Worm (Caenorhabditis elegans) whole organism, L2 larva: Measurements from ENCODE around the gene grl-28.

Experiments
- R02D3.7 ChIP-seq: fragments of 150-350 bp; optimal IDR thresholded peaks from 2 replicates; lab custom pipeline; 2014; ENCODE audit warnings: missing biosample characterization, missing genetic modification characterization
- Y55F3AM.14 ChIP-seq: fragments of 200-800 bp; sonication (Bioruptor generic); optimal IDR thresholded peaks from 2 replicates; lab custom pipeline; 2018; ENCODE audit warnings: mild to moderate bottlenecking, missing genetic modification characterization, missing compliant biosample characterization
- ZK546.5 ChIP-seq: sonication (generic microtip); optimal IDR thresholded peaks from 2 replicates; lab custom pipeline; 2017; ENCODE audit warnings: missing biosample characterization, missing genetic modification characterization
- alr-1 ChIP-seq: fragments of 150-350 bp; optimal IDR thresholded peaks from 2 replicates; lab custom pipeline; 2014; ENCODE audit warnings: missing biosample characterization, missing genetic modification characterization
- aly-2 ChIP-seq: fragments of 150-350 bp; optimal IDR thresholded peaks from 2 replicates; lab custom pipeline; 2014; ENCODE audit warnings: missing biosample characterization, missing genetic modification characterization
- ama-1 ChIP-seq: fragments of 150-350 bp; optimal IDR thresholded peaks from 2 replicates; lab custom pipeline; 2018; ENCODE audit warnings: inconsistent platforms
- ceh-16 ChIP-seq: fragments of 150-350 bp; optimal IDR thresholded peaks from 2 replicates; lab custom pipeline; 2014; ENCODE audit warnings: missing biosample characterization, missing genetic modification characterization
- ceh-82 ChIP-seq: fragments of 150-350 bp; optimal IDR thresholded peaks from 2 replicates; lab custom pipeline; 2014; ENCODE audit warnings: missing biosample characterization, missing genetic modification characterization
- crh-2 ChIP-seq: sonication (generic microtip); optimal IDR thresholded peaks from 2 replicates; lab custom pipeline; 2017; ENCODE audit warnings: missing biosample characterization, missing genetic modification characterization
- dmd-4 ChIP-seq: sonication (generic microtip); optimal IDR thresholded peaks from 2 replicates; lab custom pipeline; 2017; ENCODE audit warnings: missing biosample characterization, missing genetic modification characterization
- elt-1 ChIP-seq: fragments of 150-350 bp; optimal IDR thresholded peaks from 2 replicates; lab custom pipeline; 2014; ENCODE audit warnings: missing biosample characterization, missing genetic modification characterization
- elt-3 ChIP-seq: sonication (generic microtip); optimal IDR thresholded peaks from 2 replicates; lab custom pipeline; 2017; ENCODE audit warnings: missing biosample characterization, missing genetic modification characterization
- fos-1 ChIP-seq: fragments of 150-350 bp; optimal IDR thresholded peaks from 2 replicates; lab custom pipeline; 2014; ENCODE audit warnings: missing biosample characterization, missing genetic modification characterization
- gmeb-1 ChIP-seq: fragments of 150-350 bp; optimal IDR thresholded peaks from 2 replicates; lab custom pipeline; 2014; ENCODE audit warnings: missing biosample characterization, missing genetic modification characterization
- lin-11 ChIP-seq: fragments of 150-350 bp; sonication (generic microtip); optimal IDR thresholded peaks from 2 replicates; lab custom pipeline; 2014; ENCODE audit warnings: missing biosample characterization, missing genetic modification characterization, inconsistent platforms, mixed read lengths
- lin-39 ChIP-seq: fragments of 150-350 bp; optimal IDR thresholded peaks from 2 replicates; lab custom pipeline; 2014; ENCODE audit warnings: missing biosample characterization, missing genetic modification reagents, missing genetic modification characterization
- lsy-2 ChIP-seq, 2 experiments: fragments of 150-350 bp in 1 of 2; sonication (generic microtip) in 1 of 2; optimal IDR thresholded peaks; 2 replicates each; lab custom pipeline; 2014 to 2017; ENCODE audit warnings: missing biosample characterization in 2 of 2, missing genetic modification characterization in 2 of 2
- mab-5 ChIP-seq: fragments of 150-350 bp; optimal IDR thresholded peaks from 2 replicates; lab custom pipeline; 2014; ENCODE audit warnings: missing biosample characterization, missing genetic modification characterization
- mbf-1 ChIP-seq: sonication (generic microtip); optimal IDR thresholded peaks from 2 replicates; lab custom pipeline; 2017; ENCODE audit warnings: missing biosample characterization, missing genetic modification characterization
- nhr-10 ChIP-seq: sonication (generic microtip); optimal IDR thresholded peaks from 2 replicates; lab custom pipeline; 2017; ENCODE audit warnings: missing biosample characterization, missing genetic modification characterization
- nhr-11 ChIP-seq: fragments of 150-350 bp; optimal IDR thresholded peaks from 2 replicates; lab custom pipeline; 2014; ENCODE audit warnings: missing biosample characterization, missing genetic modification characterization
- nhr-12 ChIP-seq: fragments of 150-350 bp; optimal IDR thresholded peaks from 2 replicates; lab custom pipeline; 2014; ENCODE audit warnings: missing biosample characterization, missing genetic modification characterization
- nhr-129 ChIP-seq: fragments of 150-350 bp; optimal IDR thresholded peaks from 2 replicates; lab custom pipeline; 2014; ENCODE audit warnings: missing biosample characterization, missing genetic modification characterization
- nhr-21 ChIP-seq: fragments of 150-350 bp; optimal IDR thresholded peaks from 2 replicates; lab custom pipeline; 2014; ENCODE audit warnings: missing biosample characterization, missing genetic modification characterization
- nhr-23 ChIP-seq: fragments of 150-350 bp; optimal IDR thresholded peaks from 2 replicates; lab custom pipeline; 2014; ENCODE audit warnings: missing biosample characterization, missing genetic modification reagents, missing genetic modification characterization
- nhr-237 ChIP-seq: fragments of 150-350 bp; optimal IDR thresholded peaks from 2 replicates; lab custom pipeline; 2014; ENCODE audit warnings: missing biosample characterization, missing genetic modification characterization
- nhr-25 ChIP-seq: fragments of 150-350 bp; sonication (generic microtip); optimal IDR thresholded peaks from 3 replicates; lab custom pipeline; 2014; ENCODE audit warnings: missing biosample characterization, missing genetic modification characterization
- nhr-6 ChIP-seq: fragments of 150-350 bp; optimal IDR thresholded peaks from 2 replicates; lab custom pipeline; 2014; ENCODE audit warnings: missing biosample characterization, missing genetic modification characterization
- nhr-77 ChIP-seq: fragments of 150-350 bp; optimal IDR thresholded peaks from 2 replicates; lab custom pipeline; 2014; ENCODE audit warnings: missing biosample characterization, missing genetic modification characterization
- peb-1 ChIP-seq: fragments of 150-350 bp; optimal IDR thresholded peaks from 2 replicates; lab custom pipeline; 2014; ENCODE audit warnings: missing biosample characterization, missing genetic modification characterization
- sem-4 ChIP-seq: fragments of 150-350 bp; optimal IDR thresholded peaks from 2 replicates; lab custom pipeline; 2014; ENCODE audit warnings: missing biosample characterization, missing genetic modification reagents, missing genetic modification characterization
- skn-1 ChIP-seq: sonication (generic microtip); optimal IDR thresholded peaks from 2 replicates; lab custom pipeline; 2017; ENCODE audit warnings: missing biosample characterization, missing genetic modification characterization
- sma-3 ChIP-seq: sonication (generic microtip); optimal IDR thresholded peaks from 2 replicates; lab custom pipeline; 2016; ENCODE audit warnings: missing genetic modification reagents, missing genetic modification characterization, missing compliant biosample characterization
- sma-9 ChIP-seq, 2 experiments: fragments of 150-350 bp in 1 of 2; sonication (generic microtip) in 1 of 2; optimal IDR thresholded peaks; 2 replicates each; lab custom pipeline; 2014 to 2016; ENCODE audit warnings: missing genetic modification characterization in 2 of 2, mild to moderate bottlenecking in 1 of 2, missing biosample characterization in 1 of 2, missing compliant biosample characterization in 1 of 2, missing genetic modification reagents in 1 of 2, moderate library complexity in 1 of 2
- unc-62 ChIP-seq: fragments of 150-350 bp; optimal IDR thresholded peaks from 2 replicates; lab custom pipeline; 2014; ENCODE audit warnings: missing biosample characterization, missing genetic modification reagents, missing genetic modification characterization
- zag-1 ChIP-seq: fragments of 150-350 bp; optimal IDR thresholded peaks from 2 replicates; lab custom pipeline; 2014; ENCODE audit warnings: missing biosample characterization, missing genetic modification characterization
- ztf-1 ChIP-seq: fragments of 200-800 bp; sonication (Bioruptor generic); conservative IDR thresholded peaks from 2 replicates; pipeline ENCODE4 v1.3.6; 2022; ENCODE audit warnings: missing genetic modification characterization, missing compliant biosample characterization
- ztf-11 ChIP-seq: sonication (generic microtip); optimal IDR thresholded peaks from 2 replicates; lab custom pipeline; 2017; ENCODE audit warnings: missing biosample characterization, missing genetic modification characterization
- ztf-4 ChIP-seq: fragments of 150-350 bp; optimal IDR thresholded peaks from 2 replicates; lab custom pipeline; 2014; ENCODE audit warnings: missing biosample characterization, missing genetic modification characterization

Gene grl-28

ce11 chrV:3583622-3584021 lies 32.0 kb upstream of the grl-28 start:
- TF ChIP-seq zag-1 = no peak
- TF ChIP-seq mab-5 (tag; lab: Kevin White, UChicago) = no peak
- no peak for TF ChIP-seq Y55F3AM.14 (GFP tag; lab: Kevin White, UChicago)
- TF ChIP-seq gmeb-1 (tag; lab: Kevin White, UChicago) = no peak
- no peak for TF ChIP-seq sem-4 (tag; lab: Kevin White, UChicago)
- no peak for TF ChIP-seq ztf-11 (tag; lab: Kevin White, UChicago)
- no peak for TF ChIP-seq nhr-10 (tag; lab: Kevin White, UChicago)
- TF ChIP-seq R02D3.7 (tag; lab: Kevin White, UChicago) = no peak

- TF ChIP-seq Y55F3AM.14 (GFP tag; lab: Kevin White, UChicago) (no peak), nhr-23 (tag; lab: Kevin White, UChicago) (no peak)
These were observed 31.0 kb upstream of the grl-28 start for ce11 chrV:3582671-3583070.

- no peak for TF ChIP-seq nhr-12 (tag; lab: Kevin White, UChicago)
- TF ChIP-seq sma-9 (GFP tag; optimal IDR thresholded peaks at IDR 0.05; lab: Kevin White, UChicago) = peak; percentile 21
- TF ChIP-seq sma-9 (tag; optimal IDR thresholded peaks at IDR 0.05; lab: Kevin White, UChicago) = no peak
These were observed 30.4 kb upstream of the grl-28 start for ce11 chrV:3582086-3582485.

- TF ChIP-seq lin-11 = no peak
- TF ChIP-seq ceh-16 (tag; lab: Kevin White, UChicago) = no peak
- TF ChIP-seq nhr-77 (tag; lab: Kevin White, UChicago) = no peak
- TF ChIP-seq zag-1 = no peak
- no peak for TF ChIP-seq ztf-11 (tag; lab: Kevin White, UChicago)
These were observed 30.0 kb upstream of the grl-28 start for ce11 chrV:3581643-3582042.

ce11 chrV:3581034-3581433 lies 29.4 kb upstream of the grl-28 start:
- TF ChIP-seq nhr-129 (peak; percentile 11), crh-2 (tag; lab: Kevin White, UChicago) (no peak), ceh-82 (tag; lab: Kevin White, UChicago) (no peak), sem-4 (tag; lab: Kevin White, UChicago) (no peak), sma-3 (GFP tag; lab: Kevin White, UChicago) (no peak)

ce11 chrV:3580385-3580784 lies 28.7 kb upstream of the grl-28 start:
- TF ChIP-seq fos-1 (tag; lab: Kevin White, UChicago) (peak; percentile 51), mab-5 (tag; lab: Kevin White, UChicago) (no peak), alr-1 (tag; lab: Kevin White, UChicago) (no peak)

- TF ChIP-seq nhr-6 (tag; lab: Kevin White, UChicago) = no peak
- TF ChIP-seq nhr-25 (tag; lab: Kevin White, UChicago) = no peak
- no peak for TF ChIP-seq aly-2 (tag; lab: Kevin White, UChicago)
- peak in 1 of 2 experiments; percentile 61 for TF ChIP-seq lsy-2 (tag; optimal IDR thresholded peaks at IDR 0.05; lab: Kevin White, UChicago)
- no peak for TF ChIP-seq skn-1 (tag; lab: Kevin White, UChicago)
- no peak for TF ChIP-seq nhr-10 (tag; lab: Kevin White, UChicago)
- TF ChIP-seq lin-39 = no peak
- TF ChIP-seq mbf-1 (tag; lab: Kevin White, UChicago) = no peak
- no peak for TF ChIP-seq ceh-82 (tag; lab: Kevin White, UChicago)
- TF ChIP-seq nhr-11 (tag; lab: Kevin White, UChicago) = no peak
- TF ChIP-seq alr-1 (tag; lab: Kevin White, UChicago) = no peak
- TF ChIP-seq nhr-77 (tag; lab: Kevin White, UChicago) = no peak
- TF ChIP-seq nhr-23 (tag; lab: Kevin White, UChicago) = no peak
- TF ChIP-seq ztf-1 = no peak
- no peak for TF ChIP-seq elt-1 (tag; lab: Kevin White, UChicago)
- peak; percentile 57 for TF ChIP-seq ama-1 (lab: Kevin White, UChicago)
- no peak for TF ChIP-seq sem-4 (tag; lab: Kevin White, UChicago)
- no peak for TF ChIP-seq elt-3 (tag; lab: Kevin White, UChicago)
- TF ChIP-seq gmeb-1 (tag; lab: Kevin White, UChicago) = peak; percentile 51
- no peak for TF ChIP-seq mab-5 (tag; lab: Kevin White, UChicago)
- no peak for TF ChIP-seq nhr-21
- TF ChIP-seq nhr-237 (tag; lab: Kevin White, UChicago) = no peak
- TF ChIP-seq ceh-16 (tag; lab: Kevin White, UChicago) = no peak
- no peak for TF ChIP-seq unc-62 (GFP tag; lab: Kevin White, UChicago)
- TF ChIP-seq peb-1 (tag; lab: Kevin White, UChicago) = no peak
- TF ChIP-seq crh-2 (tag; lab: Kevin White, UChicago) = peak; percentile 49
- TF ChIP-seq ztf-4 (tag; lab: Kevin White, UChicago) = no peak
- TF ChIP-seq ZK546.5 = no peak
- no peak for TF ChIP-seq Y55F3AM.14 (GFP tag; lab: Kevin White, UChicago)
- no peak for TF ChIP-seq zag-1
- TF ChIP-seq sma-9 (GFP tag; optimal IDR thresholded peaks at IDR 0.05; lab: Kevin White, UChicago) = peak; percentile 75
- no peak for TF ChIP-seq sma-9 (tag; optimal IDR thresholded peaks at IDR 0.05; lab: Kevin White, UChicago)
- TF ChIP-seq dmd-4 (tag; lab: Kevin White, UChicago) = no peak
- TF ChIP-seq ztf-11 (tag; lab: Kevin White, UChicago) = no peak
- TF ChIP-seq nhr-129 = peak; percentile 75
These were observed 28.1 kb upstream of the grl-28 start for ce11 chrV:3579795-3580194.
